Fruit fly (Drosophila melanogaster) whole organism, embryonic: ENCODE results near the gene Tctp.

Experiments
- Abd-B ChIP-seq: fragments of 200-800 bp; sonication (Bioruptor generic); optimal IDR thresholded peaks from 2 replicates; lab custom pipeline; 2018; ENCODE audit warnings: missing biosample characterization, mild to moderate bottlenecking, missing genetic modification characterization, moderate library complexity
- Atf3 ChIP-seq: fragments of 200-800 bp; sonication (Bioruptor generic); optimal IDR thresholded peaks from 3 replicates; lab custom pipeline; 2016; ENCODE audit warnings: missing biosample characterization, missing genetic modification characterization
- B-H2 ChIP-seq: fragments of 200-800 bp; sonication (Bioruptor generic); optimal IDR thresholded peaks from 2 replicates; lab custom pipeline; 2018; ENCODE audit warnings: missing biosample characterization, mild to moderate bottlenecking, missing genetic modification characterization
- CG1024 ChIP-seq: fragments of 200-800 bp; sonication (Bioruptor generic); IDR thresholded peaks from 2 replicates; pipeline ENCODE4 v1.3.6; 2022; ENCODE audit warnings: missing biosample characterization, missing genetic modification characterization
- CG10979 ChIP-seq: fragments of 200-800 bp; sonication (Bioruptor generic); optimal IDR thresholded peaks from 2 replicates; lab custom pipeline; 2018; ENCODE audit warnings: missing biosample characterization, mild to moderate bottlenecking, missing genetic modification characterization, moderate library complexity
- CG11456 ChIP-seq: fragments of 200-800 bp; sonication (Bioruptor generic); IDR thresholded peaks from 3 replicates; pipeline ENCODE4 v1.3.6; 2022; ENCODE audit warnings: missing biosample characterization, missing genetic modification characterization
- CG11723 ChIP-seq: fragments of 200-800 bp; sonication (Bioruptor generic); optimal IDR thresholded peaks from 2 replicates; lab custom pipeline; 2017; ENCODE audit warnings: missing biosample characterization, mild to moderate bottlenecking, missing genetic modification characterization
- CG12104 ChIP-seq: fragments of 200-800 bp; sonication (Bioruptor generic); optimal IDR thresholded peaks from 3 replicates; lab custom pipeline; 2016; ENCODE audit warnings: missing biosample characterization, missing genetic modification characterization
- CG12155 ChIP-seq: fragments of 200-800 bp; sonication (Bioruptor generic); optimal IDR thresholded peaks from 3 replicates; lab custom pipeline; 2016; ENCODE audit warnings: missing biosample characterization, missing genetic modification characterization
- CG12236 ChIP-seq: fragments of 200-800 bp; sonication (Bioruptor generic); optimal IDR thresholded peaks from 2 replicates; lab custom pipeline; 2016; ENCODE audit warnings: missing biosample characterization, missing genetic modification characterization
- CG1233 ChIP-seq: fragments of 200-800 bp; sonication (Bioruptor generic); optimal IDR thresholded peaks from 4 replicates; lab custom pipeline; 2018; ENCODE audit warnings: missing biosample characterization, mild to moderate bottlenecking, missing genetic modification characterization
- CG12769 ChIP-seq: fragments of 200-800 bp; sonication (Bioruptor generic); optimal IDR thresholded peaks from 2 replicates; lab custom pipeline; 2019; ENCODE audit warnings: missing biosample characterization, mild to moderate bottlenecking, missing genetic modification characterization, moderate library complexity
- CG13894 ChIP-seq: fragments of 200-800 bp; sonication (Bioruptor generic); optimal IDR thresholded peaks from 3 replicates; lab custom pipeline; 2018; ENCODE audit warnings: missing biosample characterization, mild to moderate bottlenecking, missing genetic modification characterization, moderate library complexity
- CG15073 ChIP-seq: fragments of 200-800 bp; sonication (Bioruptor generic); optimal IDR thresholded peaks from 2 replicates; lab custom pipeline; 2016; ENCODE audit warnings: missing biosample characterization, missing genetic modification characterization
- CG15479 ChIP-seq: fragments of 200-800 bp; sonication (Bioruptor generic); optimal IDR thresholded peaks from 3 replicates; lab custom pipeline; 2019; ENCODE audit warnings: missing biosample characterization, mild to moderate bottlenecking, missing genetic modification characterization, moderate library complexity
- CG1603 ChIP-seq: fragments of 200-800 bp; sonication (Bioruptor generic); optimal IDR thresholded peaks from 2 replicates; lab custom pipeline; 2019; ENCODE audit warnings: missing biosample characterization, mild to moderate bottlenecking, missing genetic modification characterization, moderate library complexity
- CG17359 ChIP-seq: fragments of 200-800 bp; sonication (Bioruptor generic); optimal IDR thresholded peaks from 3 replicates; lab custom pipeline; 2018; ENCODE audit warnings: missing biosample characterization, mild to moderate bottlenecking, missing genetic modification characterization, moderate library complexity
- CG17385 ChIP-seq: fragments of 200-800 bp; sonication (Bioruptor generic); optimal IDR thresholded peaks from 3 replicates; lab custom pipeline; 2018; ENCODE audit warnings: missing biosample characterization, mild to moderate bottlenecking, missing genetic modification characterization
- CG30020 ChIP-seq: fragments of 200-800 bp; optimal IDR thresholded peaks from 2 replicates; lab custom pipeline; 2019; ENCODE audit warnings: missing biosample characterization, mild to moderate bottlenecking, missing genetic modification characterization, moderate library complexity
- CG34422 ChIP-seq: fragments of 200-800 bp; sonication (Bioruptor generic); IDR thresholded peaks from 3 replicates; pipeline ENCODE4 v1.3.6; 2022; ENCODE audit warnings: missing biosample characterization, missing genetic modification characterization
- CG43689 ChIP-seq: fragments of 200-800 bp; sonication (Bioruptor generic); IDR thresholded peaks from 2 replicates; pipeline ENCODE4 v1.3.6; 2022; ENCODE audit warnings: missing biosample characterization, missing genetic modification characterization
- CG4730 ChIP-seq: fragments of 200-800 bp; sonication (Bioruptor generic); IDR thresholded peaks from 2 replicates; pipeline ENCODE4 v1.3.6; 2022; ENCODE audit warnings: missing biosample characterization, missing genetic modification characterization
- Dip3 ChIP-seq: fragments of 200-800 bp; sonication (Bioruptor generic); optimal IDR thresholded peaks from 3 replicates; lab custom pipeline; 2016; ENCODE audit warnings: missing biosample characterization, missing genetic modification characterization
- Eip74EF ChIP-seq, 2 experiments: fragments of 200-800 bp in 1 of 2; fragments of >200 bp in 1 of 2; sonication (Bioruptor generic) in 1 of 2; optimal IDR thresholded peaks; 2 replicates each; lab custom pipeline; 2017 to 2019; ENCODE audit warnings: missing biosample characterization in 2 of 2, missing genetic modification characterization in 2 of 2, mild to moderate bottlenecking in 1 of 2, moderate library complexity in 1 of 2
- Hr78 ChIP-seq, 2 experiments: fragments of 200-800 bp in 1 of 2; fragments of >200 bp in 1 of 2; sonication (Bioruptor generic) in 1 of 2; optimal IDR thresholded peaks; 2 replicates each; lab custom pipeline; 2017 to 2019; ENCODE audit warnings: missing biosample characterization in 2 of 2, missing genetic modification characterization in 2 of 2, mild to moderate bottlenecking in 1 of 2, moderate library complexity in 1 of 2
- Lpt ChIP-seq: fragments of >200 bp; optimal IDR thresholded peaks from 2 replicates; lab custom pipeline; 2018; ENCODE audit warnings: missing biosample characterization, missing genetic modification characterization
- Nf-YC ChIP-seq: fragments of 200-800 bp; optimal IDR thresholded peaks from 3 replicates; lab custom pipeline; 2019; ENCODE audit warnings: missing biosample characterization, mild to moderate bottlenecking, missing genetic modification characterization, moderate library complexity
- Oli ChIP-seq: fragments of 200-800 bp; sonication (Bioruptor generic); optimal IDR thresholded peaks from 2 replicates; lab custom pipeline; 2018; ENCODE audit warnings: missing biosample characterization, mild to moderate bottlenecking, missing genetic modification characterization, moderate library complexity
- Opbp ChIP-seq: fragments of 200-800 bp; sonication (Bioruptor generic); IDR thresholded peaks from 3 replicates; pipeline ENCODE4 v1.3.6; 2022; ENCODE audit warnings: missing biosample characterization, missing genetic modification characterization; ENCODE audit not compliant: partially characterized antibody
- Ravus ChIP-seq: fragments of 200-800 bp; sonication (Bioruptor generic); IDR thresholded peaks from 2 replicates; pipeline ENCODE4 v1.3.6; 2022; ENCODE audit warnings: missing biosample characterization, missing genetic modification characterization
- Sin3A ChIP-seq: fragments of >200 bp; optimal IDR thresholded peaks from 2 replicates; lab custom pipeline; 2018
- Sox100B ChIP-seq: fragments of 200-800 bp; sonication (Bioruptor generic); optimal IDR thresholded peaks from 3 replicates; lab custom pipeline; 2018; ENCODE audit warnings: missing biosample characterization, mild to moderate bottlenecking, missing genetic modification characterization
- Usf ChIP-seq: fragments of 200-800 bp; sonication (Bioruptor generic); optimal IDR thresholded peaks from 2 replicates; lab custom pipeline; 2017; ENCODE audit warnings: missing genotype, missing biosample characterization, missing genetic modification characterization
- Xrp1 ChIP-seq: fragments of 200-800 bp; sonication (Bioruptor generic); IDR thresholded peaks from 2 replicates; pipeline ENCODE4 v1.3.6; 2022; ENCODE audit warnings: missing biosample characterization, missing genetic modification characterization
- YL-1 ChIP-seq: fragments of 200-800 bp; sonication (Bioruptor generic); optimal IDR thresholded peaks from 3 replicates; lab custom pipeline; 2017; ENCODE audit warnings: missing biosample characterization, mild to moderate bottlenecking, missing genetic modification characterization
- aop ChIP-seq: fragments of 200-800 bp; sonication (Bioruptor generic); IDR thresholded peaks from 2 replicates; pipeline ENCODE4 v1.3.6; 2022; ENCODE audit warnings: missing biosample characterization, missing genetic modification characterization
- ara ChIP-seq: fragments of 200-800 bp; sonication (Bioruptor generic); IDR thresholded peaks from 2 replicates; pipeline ENCODE4 v1.3.6; 2022; ENCODE audit warnings: missing biosample characterization, missing genetic modification characterization
- az2 ChIP-seq: fragments of 200-800 bp; sonication (Bioruptor generic); optimal IDR thresholded peaks from 3 replicates; lab custom pipeline; 2016; ENCODE audit warnings: missing biosample characterization, missing genetic modification characterization
- cato ChIP-seq: fragments of 200-800 bp; sonication (Bioruptor generic); optimal IDR thresholded peaks from 2 replicates; lab custom pipeline; 2016; ENCODE audit warnings: missing biosample characterization, missing genetic modification characterization, borderline replicate concordance
- fd64A ChIP-seq: fragments of 200-800 bp; sonication (Bioruptor generic); optimal IDR thresholded peaks from 3 replicates; lab custom pipeline; 2018; ENCODE audit warnings: missing biosample characterization, mild to moderate bottlenecking, missing genetic modification characterization
- jumu ChIP-seq: fragments of 200-800 bp; sonication (Bioruptor generic); optimal IDR thresholded peaks from 3 replicates; lab custom pipeline; 2016; ENCODE audit warnings: missing biosample characterization, missing genetic modification characterization
- lab ChIP-seq: fragments of 200-800 bp; sonication (Bioruptor generic); optimal IDR thresholded peaks from 3 replicates; lab custom pipeline; 2017; ENCODE audit warnings: missing biosample characterization, missing genetic modification characterization, mild to moderate bottlenecking, moderate library complexity, missing genetic modification reagents
- luna ChIP-seq: fragments of 200-800 bp; sonication (Bioruptor generic); optimal IDR thresholded peaks from 2 replicates; lab custom pipeline; 2016; ENCODE audit warnings: missing biosample characterization, missing genetic modification characterization
- onecut ChIP-seq: fragments of 200-800 bp; sonication (Bioruptor generic); IDR thresholded peaks from 2 replicates; pipeline ENCODE4 v1.3.6; 2022; ENCODE audit warnings: missing biosample characterization, missing genetic modification characterization
- p53 ChIP-seq: fragments of 200-800 bp; sonication (Bioruptor generic); optimal IDR thresholded peaks from 2 replicates; lab custom pipeline; 2016; ENCODE audit warnings: missing biosample characterization, missing genetic modification characterization
- pita ChIP-seq: fragments of 200-800 bp; sonication (Bioruptor generic); optimal IDR thresholded peaks from 2 replicates; lab custom pipeline; 2017; ENCODE audit warnings: missing biosample characterization, mild to moderate bottlenecking, missing genetic modification characterization
- sug ChIP-seq: fragments of 200-800 bp; optimal IDR thresholded peaks from 2 replicates; lab custom pipeline; 2019; ENCODE audit warnings: missing biosample characterization, mild to moderate bottlenecking, missing genetic modification characterization, moderate library complexity
- tap ChIP-seq: fragments of 200-800 bp; optimal IDR thresholded peaks from 3 replicates; lab custom pipeline; 2019; ENCODE audit warnings: missing biosample characterization, mild to moderate bottlenecking, missing genetic modification characterization, moderate library complexity
- yki ChIP-seq: fragments of >200 bp; optimal IDR thresholded peaks from 3 replicates; lab custom pipeline; 2018
- zen2 ChIP-seq: fragments of 200-800 bp; sonication (Bioruptor generic); IDR thresholded peaks from 3 replicates; pipeline ENCODE4 v1.3.6; 2022; ENCODE audit warnings: missing biosample characterization, missing genetic modification characterization; ENCODE audit not compliant: partially characterized antibody
- zf30C ChIP-seq: fragments of 200-800 bp; sonication (Bioruptor generic); optimal IDR thresholded peaks from 3 replicates; lab custom pipeline; 2018; ENCODE audit warnings: missing biosample characterization, mild to moderate bottlenecking, missing genetic modification characterization

Tctp gene

dm6 chr3R:11226496-11226895, 16.4 kb downstream of the Tctp start, which contains the start of gene CG17726 (continued):
- TF ChIP-seq pita (GFP tag; lab: Kevin White, UChicago) = no peak
- peak; percentile 91 for TF ChIP-seq CG1233 (GFP tag; lab: Kevin White, UChicago)
- peak; percentile 94 for TF ChIP-seq CG13894 (tag; lab: Kevin White, UChicago)
- TF ChIP-seq CG43689 (GFP tag; lab: Robert Waterston, UW) = peak; percentile 97
- TF ChIP-seq Lpt (GFP tag; lab: Kevin White, UChicago) = no peak
- TF ChIP-seq aop (GFP tag; lab: Robert Waterston, UW) = peak; percentile 89
- no peak for TF ChIP-seq yki
- TF ChIP-seq CG4730 (GFP tag; lab: Robert Waterston, UW) = peak; percentile 98
- peak; percentile 86 for TF ChIP-seq Atf3 (GFP tag; lab: Kevin White, UChicago)
- TF ChIP-seq CG12236 (GFP tag; lab: Kevin White, UChicago) = peak; percentile 91
- no peak for TF ChIP-seq Hr78 (GFP tag; optimal IDR thresholded peaks at IDR 0.05; lab: Kevin White, UChicago)
- peak; percentile 98 for TF ChIP-seq CG34422 (GFP tag; lab: Robert Waterston, UW)
- peak; percentile 91 for TF ChIP-seq Usf (GFP tag; lab: Kevin White, UChicago)
- peak; percentile 56 for TF ChIP-seq p53
- TF ChIP-seq luna = peak; percentile 27
- TF ChIP-seq ara (GFP tag; lab: Robert Waterston, UW) = peak; percentile 98
- TF ChIP-seq YL-1 = peak; percentile 95
- TF ChIP-seq fd64A = peak; percentile 3
- peak; percentile 94 for TF ChIP-seq cato
- TF ChIP-seq CG11723 (GFP tag; lab: Kevin White, UChicago) = peak; percentile 87
- TF ChIP-seq CG1603 = peak; percentile 91
- TF ChIP-seq zf30C (GFP tag; lab: Kevin White, UChicago) = no peak
- TF ChIP-seq Eip74EF (GFP tag; optimal IDR thresholded peaks at IDR 0.05; lab: Kevin White, UChicago) = peak in 1 of 2 experiments; percentile 97
- TF ChIP-seq az2 (GFP tag; lab: Kevin White, UChicago) = peak; percentile 98
- TF ChIP-seq CG10979 (tag; lab: Kevin White, UChicago) = peak; percentile 97
- TF ChIP-seq B-H2 = peak; percentile 92
- TF ChIP-seq CG1024 = peak; percentile 95
- TF ChIP-seq Opbp (GFP tag; lab: Robert Waterston, UW) = no peak
- no peak for TF ChIP-seq Sin3A (lab: Kevin White, UChicago)
- TF ChIP-seq CG15073 (GFP tag; lab: Kevin White, UChicago) = peak; percentile 71
- peak; percentile 79 for TF ChIP-seq jumu (GFP tag; lab: Kevin White, UChicago)
- TF ChIP-seq Ravus (GFP tag; lab: Robert Waterston, UW) = peak; percentile 95
- TF ChIP-seq CG15479 = peak; percentile 65
- no peak for TF ChIP-seq CG12769 (tag; lab: Kevin White, UChicago)
- TF ChIP-seq tap (tag; lab: Kevin White, UChicago) = peak; percentile 98
- TF ChIP-seq zen2 (GFP tag; lab: Robert Waterston, UW) = no peak
- peak; percentile 79 for TF ChIP-seq Nf-YC (tag; lab: Kevin White, UChicago)
- peak; percentile 89 for TF ChIP-seq CG12104 (GFP tag; lab: Kevin White, UChicago)
- no peak for TF ChIP-seq Sox100B
- TF ChIP-seq Oli (tag; lab: Kevin White, UChicago) = peak; percentile 97
- TF ChIP-seq CG11456 (GFP tag; lab: Robert Waterston, UW) = peak; percentile 97
- peak; percentile 95 for TF ChIP-seq CG12155 (GFP tag; lab: Kevin White, UChicago)
- TF ChIP-seq onecut (GFP tag; lab: Robert Waterston, UW) = peak; percentile 95
- TF ChIP-seq Abd-B (GFP tag; lab: Kevin White, UChicago) = peak; percentile 94
- peak; percentile 81 for TF ChIP-seq Dip3
- peak; percentile 99 for TF ChIP-seq Xrp1
- no peak for TF ChIP-seq lab
- TF ChIP-seq CG17385 (GFP tag; lab: Kevin White, UChicago) = peak; percentile 96
- peak; percentile 98 for TF ChIP-seq CG17359 (tag; lab: Kevin White, UChicago)
- TF ChIP-seq sug (tag; lab: Kevin White, UChicago) = peak; percentile 95
- TF ChIP-seq CG30020 (tag; lab: Kevin White, UChicago) = peak; percentile 87
